Worm (Caenorhabditis elegans) whole organism, young adult: ENCODE measurements around the gene R05G9.3.

Experiments used
- F22D6.2 ChIP-seq: sonication (generic microtip); optimal IDR thresholded peaks from 2 replicates; lab custom pipeline; 2016; ENCODE audit warnings: mild to moderate bottlenecking, missing genetic modification characterization, missing compliant biosample characterization
- hmg-1.2 ChIP-seq: fragments of 200-800 bp; sonication (Bioruptor generic); IDR thresholded peaks from 2 replicates; pipeline ENCODE4 v1.3.6; 2022; ENCODE audit warnings: missing genetic modification reagents, missing genetic modification characterization, missing compliant biosample characterization
- hmg-20 ChIP-seq: fragments of 200-800 bp; sonication (Bioruptor generic); IDR thresholded peaks from 2 replicates; pipeline ENCODE4 v1.3.6; 2022; ENCODE audit warnings: missing genetic modification reagents, missing genetic modification characterization, missing compliant biosample characterization
- hsf-1 ChIP-seq: fragments of 200-800 bp; sonication (Bioruptor generic); IDR thresholded peaks from 2 replicates; pipeline ENCODE4 v1.3.6; 2022; ENCODE audit warnings: missing genetic modification reagents, missing genetic modification characterization, missing compliant biosample characterization
- nhr-80 ChIP-seq: sonication (generic microtip); optimal IDR thresholded peaks from 2 replicates; lab custom pipeline; 2016; ENCODE audit warnings: missing genetic modification characterization, missing compliant biosample characterization
- pha-4 ChIP-seq: fragments of 150-350 bp; sonication (generic microtip); optimal IDR thresholded peaks from 2 replicates; lab custom pipeline; 2014; ENCODE audit warnings: missing biosample characterization, missing genetic modification reagents, missing genetic modification characterization
- sptf-2 ChIP-seq: fragments of 200-800 bp; sonication (Bioruptor generic); optimal IDR thresholded peaks from 2 replicates; lab custom pipeline; 2018; ENCODE audit warnings: mild to moderate bottlenecking, missing genetic modification characterization, missing compliant biosample characterization
- tbx-9 ChIP-seq: sonication (generic microtip); optimal IDR thresholded peaks from 2 replicates; lab custom pipeline; 2016; ENCODE audit warnings: borderline replicate concordance, missing genetic modification characterization, inconsistent platforms, missing compliant biosample characterization
- ztf-25 ChIP-seq: fragments of 200-800 bp; sonication (Bioruptor generic); IDR thresholded peaks from 2 replicates; pipeline ENCODE4 v1.3.6; 2022; ENCODE audit warnings: missing genetic modification reagents, missing genetic modification characterization, missing compliant biosample characterization

DNA sequence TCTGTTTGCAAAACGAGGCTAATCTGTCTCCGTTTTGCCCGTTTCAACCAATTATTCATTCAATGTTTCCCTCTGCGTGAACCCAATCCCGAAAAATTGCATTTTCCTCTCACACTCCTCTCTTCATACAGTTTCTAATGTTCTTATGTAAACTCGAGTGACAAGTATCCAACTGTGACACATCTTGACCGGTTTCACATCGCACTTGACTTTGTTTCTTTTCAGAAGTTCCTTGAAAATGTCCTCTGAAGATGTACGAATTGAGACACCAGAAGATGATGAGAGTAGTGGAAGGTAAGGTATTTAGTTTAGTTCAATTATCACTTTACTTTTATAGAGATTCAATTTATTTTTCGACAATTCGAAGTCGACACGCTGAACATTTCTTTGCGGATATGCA, 30.6 kb upstream of the R05G9.3 start, which contains the start of gene abcx-1:
- no peak for TF ChIP-seq pha-4 (tag; lab: Kevin White, UChicago)
- no peak for TF ChIP-seq hmg-1.2 (GFP tag; lab: Robert Waterston, UW)
- TF ChIP-seq F22D6.2 (tag; lab: Kevin White, UChicago): no peak
- no peak for TF ChIP-seq ztf-25 (GFP tag; lab: Robert Waterston, UW)
- no peak for TF ChIP-seq sptf-2 (GFP tag; lab: Kevin White, UChicago)
- no peak for TF ChIP-seq hsf-1
- no peak for TF ChIP-seq nhr-80 (tag; lab: Kevin White, UChicago)
- no peak for TF ChIP-seq hmg-20 (GFP tag; lab: Robert Waterston, UW)
- no peak for TF ChIP-seq tbx-9
